Worm (Caenorhabditis elegans) whole organism, L4/young adult: ENCODE data around the gene srv-24.
"Not testable (repeated sequence)": the region's sequence is repeated elsewhere in the genome, so short reads cannot be mapped to it uniquely, and the experiment has no call there.

Experiments
- W03F9.2 ChIP-seq: fragments of 150-350 bp; optimal IDR thresholded peaks from 2 replicates; lab custom pipeline; 2014; ENCODE audit warnings: missing biosample characterization, missing genetic modification characterization
- dao-5 ChIP-seq: sonication (generic microtip); optimal IDR thresholded peaks from 2 replicates; lab custom pipeline; 2016; ENCODE audit warnings: missing genotype, missing genetic modification characterization, moderate library complexity, missing compliant biosample characterization
- him-1 ChIP-seq: sonication (generic microtip); optimal IDR thresholded peaks from 2 replicates; lab custom pipeline; 2016; ENCODE audit warnings: missing genotype, missing genetic modification reagents, missing genetic modification characterization, missing compliant biosample characterization

srv-24 gene

DNA sequence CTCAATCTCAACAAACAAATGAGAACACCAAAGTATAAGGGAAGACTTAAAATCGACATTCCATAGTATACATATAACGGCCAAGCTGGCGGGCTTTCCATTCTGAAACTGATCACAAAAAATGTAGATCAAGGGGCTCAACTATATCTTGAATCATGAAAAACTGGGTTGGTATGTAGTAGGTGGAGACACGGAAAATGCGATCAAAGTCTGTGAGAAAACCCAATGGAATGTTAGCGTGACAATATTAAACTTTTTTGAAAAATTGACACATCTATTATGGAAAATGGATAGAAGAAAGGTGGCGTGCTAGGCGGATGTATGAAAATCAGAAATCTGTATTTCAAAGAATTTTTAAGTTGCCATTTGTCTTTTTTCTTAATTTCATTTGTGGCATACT lies 27.4 kb downstream of the srv-24 start, which contains the start of gene srv-28:
srv-28 (minus strand) TSS at position 101 of the 400 bp plus-strand sequence.
- TF ChIP-seq W03F9.2 (no peak), him-1 (tag; lab: Kevin White, UChicago) (no peak), dao-5 (tag; lab: Kevin White, UChicago) (no peak)

DNA sequence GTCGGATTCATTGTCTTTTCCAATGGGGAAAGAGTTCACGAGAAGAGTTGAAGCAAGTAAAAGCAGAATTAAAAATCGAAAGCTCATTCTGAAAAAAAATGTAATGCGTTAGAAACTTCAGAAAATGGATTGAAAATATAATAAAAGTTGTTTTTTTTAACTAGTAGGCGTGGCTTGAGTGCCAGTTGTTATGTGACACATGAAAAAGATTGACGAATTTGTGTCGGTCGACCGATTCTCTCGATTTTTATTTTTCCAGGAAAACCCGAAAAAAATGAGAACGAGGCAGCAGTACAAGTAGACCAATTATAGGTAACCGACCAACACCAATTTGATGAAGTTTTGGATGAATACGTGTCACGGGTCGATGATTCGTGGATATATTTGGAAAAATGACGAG lies 30.9 kb downstream of the srv-24 start, which contains the start of gene nlp-16:
nlp-16 (minus strand) TSS at position 101 of the 400 bp plus-strand sequence.
- TF ChIP-seq dao-5 (tag; lab: Kevin White, UChicago): no peak
- no peak for TF ChIP-seq him-1 (tag; lab: Kevin White, UChicago)

DNA sequence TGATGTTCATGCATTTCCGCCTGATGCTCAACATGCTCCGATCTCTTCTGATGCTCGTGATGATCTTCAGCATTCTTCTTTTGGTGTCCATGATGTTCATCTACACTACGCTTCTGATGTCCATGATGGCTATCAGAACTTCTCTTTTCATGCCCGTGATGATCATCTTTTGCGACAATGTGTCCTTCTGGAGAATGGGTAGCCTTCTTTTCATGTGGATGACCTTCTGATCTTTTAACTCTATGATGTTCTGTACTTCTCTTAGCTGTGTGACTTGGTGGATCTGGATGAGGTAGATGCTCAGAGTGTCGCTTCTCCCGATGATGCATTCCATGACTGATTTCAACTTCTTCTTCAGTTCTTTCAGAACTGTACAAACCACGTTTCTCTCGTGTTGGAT lies 31.7 kb downstream of the srv-24 start:
- TF ChIP-seq dao-5 (tag; lab: Kevin White, UChicago) (no peak), him-1 (tag; lab: Kevin White, UChicago) (no peak), W03F9.2 (no peak)

- TF ChIP-seq dao-5 (tag; lab: Kevin White, UChicago) (no peak), him-1 (tag; lab: Kevin White, UChicago) (no peak), W03F9.2 (no peak)
These were observed 36.0 kb downstream of the srv-24 start, which contains the start of gene T13A10.64 for ce11 chrIV:6254635-6255034. Gene T13A10.64 (plus strand): TSS chrIV:6254935.

ce11 chrIV:6253000-6253399 lies 37.6 kb downstream of the srv-24 start, which contains the start of gene T13A10.2:
Gene T13A10.2 (plus strand): TSS chrIV:6253300.
- not testable (repeated sequence) for TF ChIP-seq him-1 (tag; lab: Kevin White, UChicago); W03F9.2; dao-5 (tag; lab: Kevin White, UChicago)

ce11 chrIV:6249591-6249990 lies 41.0 kb downstream of the srv-24 start, which contains the start of gene F58F9.1:
Gene F58F9.1 (plus strand): TSS chrIV:6249841.
- TF ChIP-seq dao-5 (tag; lab: Kevin White, UChicago): no peak
- no peak for TF ChIP-seq W03F9.2
- TF ChIP-seq him-1 (tag; lab: Kevin White, UChicago): no peak

DNA sequence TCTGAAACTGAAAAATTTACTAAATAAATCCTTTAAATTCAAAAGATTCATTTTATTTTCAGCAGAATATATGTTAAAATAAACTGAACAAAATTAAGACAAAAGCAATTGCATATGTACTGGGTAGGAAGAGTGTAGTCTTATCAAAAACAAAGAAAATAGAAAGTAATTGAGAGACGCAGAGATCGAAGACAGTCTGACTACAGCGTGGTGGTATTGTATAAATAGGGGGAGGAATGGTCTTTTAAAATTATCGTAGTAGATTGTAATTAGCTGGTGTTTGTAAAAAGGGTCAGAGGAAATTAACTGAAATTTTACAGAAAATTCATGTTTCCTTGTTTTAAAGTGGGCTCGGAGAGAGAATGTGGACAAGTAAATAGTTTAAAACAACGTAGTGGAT lies 42.2 kb downstream of the srv-24 start, which contains the start of gene acox-3:
acox-3 (minus strand) TSS at position 7 of the 400 bp plus-strand sequence.
- TF ChIP-seq dao-5 (tag; lab: Kevin White, UChicago): no peak
- TF ChIP-seq him-1 (tag; lab: Kevin White, UChicago): no peak
- TF ChIP-seq W03F9.2: no peak

DNA sequence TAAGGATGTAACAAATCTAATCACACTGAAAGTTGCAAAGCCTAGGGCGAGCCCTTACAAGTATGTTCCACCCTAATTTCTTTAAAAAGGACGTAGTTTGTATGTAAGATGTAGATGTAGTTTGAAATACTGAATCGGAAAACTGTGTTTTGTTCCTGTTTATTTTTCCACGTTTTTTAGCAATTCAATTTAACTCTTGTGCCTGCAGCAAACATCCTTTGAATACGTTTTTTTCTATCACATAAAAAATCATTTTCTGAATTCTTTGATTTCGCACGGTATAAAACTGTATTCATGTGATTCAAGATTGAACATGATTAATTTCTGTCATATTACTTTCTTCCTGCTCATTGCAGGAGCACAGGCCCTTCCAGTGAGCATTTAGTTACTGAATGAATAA lies 50.6 kb downstream of the srv-24 start, which contains the start of gene F58F9.9:
F58F9.9 (plus strand) TSS at position 301 of the 400 bp plus-strand sequence.
- TF ChIP-seq dao-5 (tag; lab: Kevin White, UChicago) (no peak), him-1 (tag; lab: Kevin White, UChicago) (no peak), W03F9.2 (no peak)
